Worm (Caenorhabditis elegans) whole organism, L4 larva: Measurements from ENCODE around the gene his-60.

Experiments
- D1046.2 ChIP-seq: fragments of 200-800 bp; sonication (Bioruptor generic); IDR thresholded peaks from 2 replicates; pipeline ENCODE4 v1.3.6; 2022; ENCODE audit warnings: missing genetic modification characterization, missing compliant biosample characterization
- F10B5.3 ChIP-seq: sonication (generic microtip); optimal IDR thresholded peaks from 2 replicates; lab custom pipeline; 2016; ENCODE audit warnings: mild to moderate bottlenecking, missing genetic modification characterization, missing compliant biosample characterization
- F44E2.7 ChIP-seq: fragments of 200-800 bp; sonication (Bioruptor generic); IDR thresholded peaks from 2 replicates; pipeline ENCODE4 v2.1.2; 2022; ENCODE audit warnings: missing genetic modification characterization, missing compliant biosample characterization
- F49E8.2 ChIP-seq: sonication (generic microtip); optimal IDR thresholded peaks from 2 replicates; lab custom pipeline; 2016; ENCODE audit warnings: missing compliant biosample characterization, mild to moderate bottlenecking, missing genetic modification characterization, borderline replicate concordance
- R02D3.7 ChIP-seq: fragments of 150-350 bp; sonication (generic microtip); optimal IDR thresholded peaks from 3 replicates; lab custom pipeline; 2014; ENCODE audit warnings: missing biosample characterization, missing genetic modification characterization
- T26A8.4 ChIP-seq: fragments of 200-800 bp; sonication (Bioruptor generic); IDR thresholded peaks from 2 replicates; pipeline ENCODE4 v1.3.6; 2022; ENCODE audit warnings: missing genetic modification characterization, missing compliant biosample characterization
- Y75B8A.6 ChIP-seq: fragments of 200-800 bp; sonication (Bioruptor generic); IDR thresholded peaks from 2 replicates; pipeline ENCODE4 v1.3.6; 2022; ENCODE audit warnings: missing genetic modification reagents, missing genetic modification characterization, missing compliant biosample characterization
- ZK337.2 ChIP-seq: fragments of 200-800 bp; sonication (Bioruptor generic); IDR thresholded peaks from 2 replicates; pipeline ENCODE4 v1.3.6; 2022; ENCODE audit warnings: missing genetic modification reagents, missing genetic modification characterization, missing compliant biosample characterization
- aly-2 ChIP-seq: sonication (generic microtip); optimal IDR thresholded peaks from 2 replicates; lab custom pipeline; 2018; ENCODE audit warnings: missing biosample characterization, missing genetic modification characterization
- attf-4 ChIP-seq: sonication (generic microtip); optimal IDR thresholded peaks from 3 replicates; lab custom pipeline; 2017; ENCODE audit warnings: missing biosample characterization, missing genetic modification characterization
- ceh-44 ChIP-seq: fragments of 200-800 bp; sonication (Bioruptor generic); IDR thresholded peaks from 2 replicates; pipeline ENCODE4 v1.3.6; 2022; ENCODE audit warnings: missing genetic modification reagents, missing genetic modification characterization, missing compliant biosample characterization
- ceh-62 ChIP-seq: sonication (generic microtip); optimal IDR thresholded peaks from 2 replicates; lab custom pipeline; 2017; ENCODE audit warnings: missing biosample characterization, missing genetic modification characterization
- cey-2 ChIP-seq: sonication (generic microtip); optimal IDR thresholded peaks from 3 replicates; lab custom pipeline; 2017; ENCODE audit warnings: missing genetic modification characterization, mild to moderate bottlenecking, missing compliant biosample characterization, antibody characterized with exemption, borderline replicate concordance; ENCODE audit not compliant: insufficient read depth
- daf-12 ChIP-seq: fragments of 150-350 bp; optimal IDR thresholded peaks from 2 replicates; lab custom pipeline; 2014; ENCODE audit warnings: missing biosample characterization, missing genetic modification reagents, missing genetic modification characterization
- dmd-8 ChIP-seq: fragments of 200-800 bp; sonication (Bioruptor generic); IDR thresholded peaks from 2 replicates; pipeline ENCODE4 v1.3.6; 2022; ENCODE audit warnings: missing genetic modification characterization, missing compliant biosample characterization
- duxl-1 ChIP-seq: sonication (generic microtip); optimal IDR thresholded peaks from 2 replicates; lab custom pipeline; 2016; ENCODE audit warnings: mild to moderate bottlenecking, missing genetic modification characterization, moderate library complexity, missing compliant biosample characterization; ENCODE audit not compliant: poor library complexity
- dve-1 ChIP-seq: sonication (generic microtip); optimal IDR thresholded peaks from 2 replicates; lab custom pipeline; 2017; ENCODE audit warnings: antibody characterized with exemption, mild to moderate bottlenecking, missing genetic modification characterization, missing compliant biosample characterization; ENCODE audit not compliant: insufficient read depth
- egl-43 ChIP-seq: fragments of 200-800 bp; sonication (Bioruptor generic); IDR thresholded peaks from 2 replicates; pipeline ENCODE4 v1.3.6; 2022; ENCODE audit warnings: missing genetic modification reagents, missing genetic modification characterization, missing compliant biosample characterization
- fkh-10 ChIP-seq: fragments of 150-350 bp; optimal IDR thresholded peaks from 2 replicates; lab custom pipeline; 2014; ENCODE audit warnings: missing biosample characterization, missing genetic modification reagents, missing genetic modification characterization
- fos-1 ChIP-seq: fragments of 150-350 bp; optimal IDR thresholded peaks from 2 replicates; lab custom pipeline; 2014; ENCODE audit warnings: missing biosample characterization, missing genetic modification characterization
- hlh-11 ChIP-seq: fragments of 200-800 bp; sonication (Bioruptor generic); optimal IDR thresholded peaks from 2 replicates; lab custom pipeline; 2018; ENCODE audit warnings: mild to moderate bottlenecking, missing genetic modification characterization, missing compliant biosample characterization
- lin-15B ChIP-seq: fragments of 150-350 bp; sonication (generic microtip); optimal IDR thresholded peaks from 3 replicates; lab custom pipeline; 2014; ENCODE audit warnings: missing biosample characterization, missing genetic modification characterization
- lin-29 ChIP-seq: fragments of 200-800 bp; sonication (Bioruptor generic); IDR thresholded peaks from 2 replicates; pipeline ENCODE4 v1.3.6; 2022; ENCODE audit warnings: missing genetic modification reagents, missing genetic modification characterization, missing compliant biosample characterization
- lir-3 ChIP-seq: sonication (generic microtip); optimal IDR thresholded peaks from 2 replicates; lab custom pipeline; 2016; ENCODE audit warnings: mild to moderate bottlenecking, missing genetic modification characterization, missing compliant biosample characterization
- lsy-2 ChIP-seq, 2 experiments: fragments of 150-350 bp in 1 of 2; sonication (generic microtip) in 1 of 2; optimal IDR thresholded peaks; 2 replicates each; lab custom pipeline; 2014 to 2017; ENCODE audit warnings: missing biosample characterization in 2 of 2, missing genetic modification characterization in 2 of 2
- madf-5 ChIP-seq, 2 experiments: fragments of 200-800 bp; sonication (Bioruptor generic); IDR thresholded peaks; 2 replicates each; pipeline ENCODE4 v1.3.6; 2022; ENCODE audit warnings: missing compliant biosample characterization in 2 of 2, missing genetic modification characterization in 2 of 2
- mes-2 ChIP-seq: sonication (generic microtip); optimal IDR thresholded peaks from 2 replicates; lab custom pipeline; 2016; ENCODE audit warnings: missing genotype, mild to moderate bottlenecking, missing genetic modification characterization, missing compliant biosample characterization; ENCODE audit not compliant: poor library complexity, severe bottlenecking
- mxl-2 ChIP-seq: fragments of 200-800 bp; sonication (Bioruptor generic); conservative IDR thresholded peaks from 2 replicates; pipeline ENCODE4 v1.3.6; 2022; ENCODE audit warnings: missing genetic modification reagents, missing genetic modification characterization, missing compliant biosample characterization
- mxl-3 ChIP-seq: fragments of 200-800 bp; sonication (Bioruptor generic); optimal IDR thresholded peaks from 2 replicates; lab custom pipeline; 2018; ENCODE audit warnings: mild to moderate bottlenecking, missing genetic modification characterization, missing compliant biosample characterization
- nhr-28 ChIP-seq: fragments of 150-350 bp; optimal IDR thresholded peaks from 2 replicates; lab custom pipeline; 2014; ENCODE audit warnings: missing biosample characterization, missing genetic modification characterization
- nhr-42 ChIP-seq: fragments of 200-800 bp; sonication (Bioruptor generic); IDR thresholded peaks from 2 replicates; pipeline ENCODE4 v1.3.6; 2022; ENCODE audit warnings: missing genetic modification characterization, missing compliant biosample characterization
- nhr-76 ChIP-seq: fragments of 150-350 bp; optimal IDR thresholded peaks from 2 replicates; lab custom pipeline; 2014; ENCODE audit warnings: missing biosample characterization, missing genetic modification characterization
- nhr-77 ChIP-seq: fragments of 150-350 bp; optimal IDR thresholded peaks from 2 replicates; lab custom pipeline; 2014; ENCODE audit warnings: missing biosample characterization, missing genetic modification characterization
- pha-4 ChIP-seq, 2 experiments: fragments of 150-350 bp in 1 of 2; fragments of 200-800 bp in 1 of 2; sonication (Bioruptor generic) in 1 of 2; IDR thresholded peaks in 1 of 2; optimal IDR thresholded peaks in 1 of 2; 2 replicates each; pipeline versions ENCODE4 v1.3.6 to Lab custom; 2014 to 2022; ENCODE audit warnings: missing genetic modification characterization in 2 of 2, missing genetic modification reagents in 2 of 2, missing biosample characterization in 1 of 2, missing compliant biosample characterization in 1 of 2
- php-3 ChIP-seq: fragments of 200-800 bp; sonication (Bioruptor generic); IDR thresholded peaks from 2 replicates; pipeline ENCODE4 v1.3.6; 2022; ENCODE audit warnings: missing genetic modification reagents, missing genetic modification characterization, missing compliant biosample characterization
- rbr-2 ChIP-seq: sonication (generic microtip); optimal IDR thresholded peaks from 2 replicates; lab custom pipeline; 2016; ENCODE audit warnings: missing genotype, missing genetic modification characterization, missing compliant biosample characterization
- unc-39 ChIP-seq: sonication (generic microtip); optimal IDR thresholded peaks from 2 replicates; lab custom pipeline; 2017; ENCODE audit warnings: missing biosample characterization, missing genetic modification characterization
- vab-7 ChIP-seq: fragments of 200-800 bp; sonication (Bioruptor generic); IDR thresholded peaks from 2 replicates; pipeline ENCODE4 v1.3.6; 2022; ENCODE audit warnings: missing genetic modification reagents, missing genetic modification characterization, missing compliant biosample characterization
- zfp-3 ChIP-seq: fragments of 200-800 bp; sonication (Bioruptor generic); conservative IDR thresholded peaks from 2 replicates; pipeline ENCODE4 v1.3.6; 2022; ENCODE audit warnings: missing genetic modification reagents, missing genetic modification characterization, missing compliant biosample characterization
- ztf-11 ChIP-seq: fragments of 150-350 bp; optimal IDR thresholded peaks from 2 replicates; lab custom pipeline; 2014; ENCODE audit warnings: missing biosample characterization, missing genetic modification characterization

The his-60 gene

ce11 chrIV:7486201-7486947 is 1.4 kb downstream of the his-60 start, which contains the start of the genes his-61 and his-62 (continued):
- TF ChIP-seq F10B5.3 (tag; lab: Kevin White, UChicago), result peak; percentile 72
- TF ChIP-seq Y75B8A.6 (GFP tag; lab: Robert Waterston, UW), result no peak
- no peak for TF ChIP-seq ceh-44 (GFP tag; lab: Robert Waterston, UW)
- no peak for TF ChIP-seq madf-5 (GFP tag; IDR thresholded peaks at IDR 0.05; lab: Robert Waterston, UW)
- TF ChIP-seq R02D3.7 (tag; lab: Kevin White, UChicago), result no peak
- peak; percentile 10 for TF ChIP-seq F49E8.2
- TF ChIP-seq dve-1 (tag; lab: Kevin White, UChicago), result peak; percentile 98
- no peak for TF ChIP-seq fos-1 (tag; lab: Kevin White, UChicago)
- TF ChIP-seq ZK337.2 (GFP tag; lab: Robert Waterston, UW), result no peak
- peak; percentile 66; the same call in 1 of the 2 replicates for TF ChIP-seq pha-4 (GFP tag; IDR thresholded peaks at IDR 0.05; lab: Robert Waterston, UW)
- TF ChIP-seq pha-4 (tag; optimal IDR thresholded peaks at IDR 0.05; lab: Kevin White, UChicago), result no peak
- TF ChIP-seq zfp-3 (GFP tag; lab: Robert Waterston, UW), result no peak
- no peak for TF ChIP-seq mxl-3 (GFP tag; lab: Kevin White, UChicago)
- no peak for TF ChIP-seq ztf-11 (tag; lab: Kevin White, UChicago)
- peak; percentile 61 for TF ChIP-seq egl-43 (GFP tag; lab: Robert Waterston, UW)
- TF ChIP-seq aly-2 (tag; lab: Kevin White, UChicago), result no peak
- TF ChIP-seq lir-3 (tag; lab: Kevin White, UChicago), result no peak
- TF ChIP-seq attf-4 (tag; lab: Kevin White, UChicago), result no peak
- TF ChIP-seq nhr-42, result peak; percentile 79; the same call in 1 of the 2 replicates
- TF ChIP-seq vab-7 (GFP tag; lab: Robert Waterston, UW), result peak; percentile 40; the same call in 1 of the 2 replicates
- peak in 1 of 2 experiments; percentile 79 for TF ChIP-seq lsy-2 (tag; optimal IDR thresholded peaks at IDR 0.05; lab: Kevin White, UChicago)
- peak; percentile 70 for TF ChIP-seq T26A8.4
- TF ChIP-seq mxl-2 (GFP tag; lab: Robert Waterston, UW), result no peak
- peak; percentile 68; the same call in 1 of the 2 replicates for TF ChIP-seq dmd-8
- peak; percentile 74 for TF ChIP-seq rbr-2 (tag; lab: Kevin White, UChicago)
- no peak for TF ChIP-seq daf-12
- peak; percentile 83 for TF ChIP-seq mes-2 (tag; lab: Kevin White, UChicago)
- TF ChIP-seq cey-2 (tag; lab: Kevin White, UChicago), result no peak
- no peak for TF ChIP-seq lin-29 (GFP tag; lab: Robert Waterston, UW)
- peak; percentile 20 for TF ChIP-seq nhr-77
- TF ChIP-seq fkh-10 (GFP tag; lab: Kevin White, UChicago), result no peak
- no peak; the same call in 1 of the 2 replicates for TF ChIP-seq F44E2.7 (GFP tag; lab: Robert Waterston, UW)
- TF ChIP-seq D1046.2 (GFP tag; lab: Robert Waterston, UW), result 0 out of 2 replicates have a peak, but pooled peaks have one; percentile 40
- TF ChIP-seq unc-39 (tag; lab: Kevin White, UChicago), result no peak
- peak; percentile 91 for TF ChIP-seq hlh-11 (tag; lab: Kevin White, UChicago)
- TF ChIP-seq nhr-76 (tag; lab: Kevin White, UChicago), result no peak
- TF ChIP-seq duxl-1, result peak; percentile 52
- TF ChIP-seq ceh-62 (tag; lab: Kevin White, UChicago), result no peak
- peak; percentile 18 for TF ChIP-seq nhr-28 (tag; lab: Kevin White, UChicago)
- TF ChIP-seq php-3, result 0 out of 2 replicates have a peak, but pooled peaks have one; percentile 25
- TF ChIP-seq lin-15B (tag; lab: Kevin White, UChicago), result no peak
